Fruit fly (Drosophila melanogaster): ENCODE measurements at regions not wholly inside any gene's neighbourhood (a gene's known extent, or its start where the extent isn't known, plus 50 kb on each side); places are given as distances from the start of the nearest gene placed in this dataset.

DNA sequence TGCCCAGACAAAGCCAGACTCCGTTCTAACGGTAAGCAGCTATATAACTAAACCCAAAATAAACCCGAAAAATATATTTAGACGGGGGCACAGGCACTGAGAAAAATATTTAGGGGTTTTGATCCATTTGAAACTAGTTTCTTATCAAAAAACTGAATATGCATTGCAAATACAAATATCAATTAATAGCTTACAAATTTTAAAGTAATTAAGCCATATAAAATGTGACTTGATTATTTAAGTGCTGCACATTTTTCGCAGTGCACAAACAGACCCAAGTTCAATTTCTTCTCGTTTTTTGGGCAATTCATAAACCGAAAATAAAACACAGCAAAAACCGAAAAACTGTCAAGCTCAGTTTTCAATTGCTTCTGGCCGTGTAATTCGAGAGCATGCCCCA lies 61.9 kb upstream of the CG12362 start (continued):
- TF ChIP-seq CG43689 (GFP tag; IDR thresholded peaks at IDR 0.05) (no peak), repo (GFP tag; optimal IDR thresholded peaks at IDR 0.05) (no peak), CG7745 (tag; optimal IDR thresholded peaks at IDR 0.05) (no peak), CG13287 (GFP tag; IDR thresholded peaks at IDR 0.05; ENCODE audit: partially characterized antibody) (no peak), Gsc (GFP tag; IDR thresholded peaks at IDR 0.05) (no peak), Poxn (GFP tag; IDR thresholded peaks at IDR 0.05) (no peak), fru (optimal IDR thresholded peaks at IDR 0.05) (no peak), Elba2 (GFP tag; optimal IDR thresholded peaks at IDR 0.05) (no peak), Optix (GFP tag; IDR thresholded peaks at IDR 0.05) (no peak), pum (GFP tag; optimal IDR thresholded peaks at IDR 0.05) (no peak), ato (GFP tag; IDR thresholded peaks at IDR 0.05; ENCODE audit: partially characterized antibody) (no peak), MTF-1 (GFP tag; optimal IDR thresholded peaks at IDR 0.05; ENCODE audit: borderline replicate concordance) (no peak), CG2712 (tag; optimal IDR thresholded peaks at IDR 0.05) (peak; percentile 79), odd (GFP tag; optimal IDR thresholded peaks at IDR 0.05) (no peak), Dbx (GFP tag; IDR thresholded peaks at IDR 0.05) (no peak), CG6175 (GFP tag; IDR thresholded peaks at IDR 0.05) (no peak), sob (GFP tag; IDR thresholded peaks at IDR 0.05) (0 out of 2 replicates have a peak, but pooled peaks have one; percentile 19), zen2 (GFP tag; IDR thresholded peaks at IDR 0.05; ENCODE audit: partially characterized antibody) (no peak), Rfx (GFP tag; IDR thresholded peaks at IDR 0.05) (peak; percentile 40; the same call in 1 of the 2 replicates), stwl (tag; optimal IDR thresholded peaks at IDR 0.05) (no peak), pho (GFP tag; optimal IDR thresholded peaks at IDR 0.05) (no peak), sim (GFP tag; IDR thresholded peaks at IDR 0.05) (peak; percentile 45; the same call in 1 of the 2 replicates), CG10274 (GFP tag; optimal IDR thresholded peaks at IDR 0.05) (no peak), sug (tag; optimal IDR thresholded peaks at IDR 0.05) (no peak), stc (GFP tag; IDR thresholded peaks at IDR 0.05) (peak; percentile 36; the same call in 1 of the 2 replicates), Six4 (GFP tag; optimal IDR thresholded peaks at IDR 0.05) (peak; percentile 9), Lpt (GFP tag; optimal IDR thresholded peaks at IDR 0.05) (no peak), sqz (GFP tag; optimal IDR thresholded peaks at IDR 0.05) (peak; percentile 30), CG10979 (tag; optimal IDR thresholded peaks at IDR 0.05) (peak; percentile 76), maf-S (GFP tag; optimal IDR thresholded peaks at IDR 0.05) (no peak), ATbp (GFP tag; optimal IDR thresholded peaks at IDR 0.05) (peak; percentile 27), CG11093 (GFP tag; IDR thresholded peaks at IDR 0.05) (0 out of 3 replicates have a peak, but pooled peaks have one; percentile 29), fd64A (GFP tag; optimal IDR thresholded peaks at IDR 0.05) (no peak), Nf-YB (GFP tag; optimal IDR thresholded peaks at IDR 0.05) (no peak), Myb (GFP tag; optimal IDR thresholded peaks at IDR 0.05) (no peak), Dek (tag; optimal IDR thresholded peaks at IDR 0.05) (no peak), scrt (GFP tag; optimal IDR thresholded peaks at IDR 0.05) (no peak), Fer2 (tag; optimal IDR thresholded peaks at IDR 0.05) (no peak), CG3163 (GFP tag; optimal IDR thresholded peaks at IDR 0.05) (no peak), CG11247 (GFP tag; IDR thresholded peaks at IDR 0.05) (no peak), HLH3B (GFP tag; IDR thresholded peaks at IDR 0.05) (peak; percentile 7; the same call in 1 of the 2 replicates), CG8359 (GFP tag; optimal IDR thresholded peaks at IDR 0.05; ENCODE audit: borderline replicate concordance) (no peak), danr (GFP tag; IDR thresholded peaks at IDR 0.05) (no peak), CG18764 (GFP tag; optimal IDR thresholded peaks at IDR 0.05) (no peak), CG15011 (GFP tag; optimal IDR thresholded peaks at IDR 0.05) (no peak), luna (GFP tag; optimal IDR thresholded peaks at IDR 0.05) (no peak), CG17361 (GFP tag; IDR thresholded peaks at IDR 0.05) (peak; percentile 59; the same call in 2 of the 3 replicates), CG17568 (GFP tag; optimal IDR thresholded peaks at IDR 0.05) (peak; percentile 18), esg (GFP tag; conservative IDR thresholded peaks at IDR 0.05) (no peak), lbe (GFP tag; optimal IDR thresholded peaks at IDR 0.05) (no peak), klu (GFP tag; IDR thresholded peaks at IDR 0.05) (no peak), CG15073 (GFP tag; optimal IDR thresholded peaks at IDR 0.05) (no peak)
